Fruit fly (Drosophila melanogaster) whole organism, embryonic: ENCODE data around the gene kra.

ENCODE experiments used
- BtbVII ChIP-seq: fragments of 200-800 bp; sonication (Bioruptor generic); optimal IDR thresholded peaks from 3 replicates; lab custom pipeline; 2017; ENCODE audit warnings: missing biosample characterization, mild to moderate bottlenecking, missing genetic modification characterization
- CG11456 ChIP-seq: fragments of 200-800 bp; sonication (Bioruptor generic); IDR thresholded peaks from 3 replicates; pipeline ENCODE4 v1.3.6; 2022; ENCODE audit warnings: missing biosample characterization, missing genetic modification characterization
- CG11723 ChIP-seq: fragments of 200-800 bp; sonication (Bioruptor generic); optimal IDR thresholded peaks from 2 replicates; lab custom pipeline; 2017; ENCODE audit warnings: missing biosample characterization, mild to moderate bottlenecking, missing genetic modification characterization
- CG15073 ChIP-seq: fragments of 200-800 bp; sonication (Bioruptor generic); optimal IDR thresholded peaks from 2 replicates; lab custom pipeline; 2016; ENCODE audit warnings: missing biosample characterization, missing genetic modification characterization
- CG17328 ChIP-seq: fragments of 200-800 bp; sonication (Bioruptor generic); IDR thresholded peaks from 2 replicates; pipeline ENCODE4 v1.3.6; 2022; ENCODE audit warnings: missing biosample characterization, missing genetic modification characterization
- CG17568 ChIP-seq: fragments of 200-800 bp; sonication (Bioruptor generic); optimal IDR thresholded peaks from 2 replicates; lab custom pipeline; 2018; ENCODE audit warnings: missing biosample characterization, mild to moderate bottlenecking, missing genetic modification characterization, moderate library complexity
- CG2199 ChIP-seq: fragments of 200-800 bp; sonication (Bioruptor generic); IDR thresholded peaks from 3 replicates; pipeline ENCODE4 v1.3.6; 2022; ENCODE audit warnings: missing biosample characterization, missing genetic modification characterization
- CG2712 ChIP-seq: fragments of 200-800 bp; optimal IDR thresholded peaks from 3 replicates; lab custom pipeline; 2019; ENCODE audit warnings: missing biosample characterization, mild to moderate bottlenecking, missing genetic modification characterization, moderate library complexity
- CG32767 ChIP-seq: fragments of 200-800 bp; sonication (Bioruptor generic); IDR thresholded peaks from 2 replicates; pipeline ENCODE4 v1.3.6; 2022; ENCODE audit warnings: missing biosample characterization, missing genetic modification characterization
- CG34376 ChIP-seq: fragments of 200-800 bp; sonication (Bioruptor generic); optimal IDR thresholded peaks from 2 replicates; lab custom pipeline; 2018; ENCODE audit warnings: missing biosample characterization, mild to moderate bottlenecking, missing genetic modification characterization
- CG4424 ChIP-seq: fragments of 200-800 bp; sonication (Bioruptor generic); optimal IDR thresholded peaks from 3 replicates; lab custom pipeline; 2016; ENCODE audit warnings: missing biosample characterization, missing genetic modification characterization
- CG6175 ChIP-seq: fragments of 200-800 bp; sonication (Bioruptor generic); IDR thresholded peaks from 3 replicates; pipeline ENCODE4 v1.3.6; 2022; ENCODE audit warnings: missing biosample characterization, missing genetic modification characterization
- CG6791 ChIP-seq: fragments of 200-800 bp; sonication (Bioruptor generic); IDR thresholded peaks from 3 replicates; pipeline ENCODE4 v1.3.6; 2022; ENCODE audit warnings: missing biosample characterization, missing genetic modification characterization; ENCODE audit not compliant: partially characterized antibody
- CG7271 ChIP-seq: fragments of 200-800 bp; sonication (Bioruptor generic); optimal IDR thresholded peaks from 2 replicates; lab custom pipeline; 2018; ENCODE audit warnings: missing biosample characterization, mild to moderate bottlenecking, missing genetic modification characterization, moderate library complexity
- CG7839 ChIP-seq: fragments of 200-800 bp; sonication (Bioruptor generic); optimal IDR thresholded peaks from 3 replicates; lab custom pipeline; 2018; ENCODE audit warnings: missing biosample characterization, mild to moderate bottlenecking, missing genetic modification characterization, moderate library complexity
- CG8478 ChIP-seq: fragments of >200 bp; optimal IDR thresholded peaks from 2 replicates; lab custom pipeline; 2018
- CG9727 ChIP-seq: fragments of 200-800 bp; sonication (Bioruptor generic); optimal IDR thresholded peaks from 3 replicates; lab custom pipeline; 2017; ENCODE audit warnings: missing biosample characterization, mild to moderate bottlenecking, missing genetic modification characterization
- Dip2 ChIP-seq: fragments of 200-800 bp; sonication (Bioruptor generic); IDR thresholded peaks from 2 replicates; pipeline ENCODE4 v1.3.6; 2022; ENCODE audit warnings: missing biosample characterization, missing genetic modification characterization
- Elba2 ChIP-seq: fragments of 200-800 bp; sonication (Bioruptor generic); optimal IDR thresholded peaks from 3 replicates; lab custom pipeline; 2016; ENCODE audit warnings: missing biosample characterization, missing genetic modification characterization
- Fer3 ChIP-seq: fragments of 200-800 bp; sonication (Bioruptor generic); optimal IDR thresholded peaks from 2 replicates; lab custom pipeline; 2018; ENCODE audit warnings: missing biosample characterization, mild to moderate bottlenecking, missing genetic modification characterization, moderate library complexity
- GATAe ChIP-seq: fragments of 200-800 bp; sonication (Bioruptor generic); conservative IDR thresholded peaks from 2 replicates; pipeline ENCODE4 v1.3.6; 2022; ENCODE audit warnings: missing biosample characterization, missing genetic modification characterization
- Gug ChIP-seq: fragments of 200-800 bp; sonication (Bioruptor generic); IDR thresholded peaks from 4 replicates; pipeline ENCODE4 v1.3.6; 2022; ENCODE audit warnings: missing biosample characterization, missing genetic modification characterization
- HLHmδ ChIP-seq: fragments of 200-800 bp; sonication (Bioruptor generic); optimal IDR thresholded peaks from 2 replicates; lab custom pipeline; 2018; ENCODE audit warnings: missing biosample characterization, mild to moderate bottlenecking, missing genetic modification characterization, moderate library complexity
- Hey ChIP-seq: fragments of 200-800 bp; sonication (Bioruptor generic); optimal IDR thresholded peaks from 3 replicates; lab custom pipeline; 2018; ENCODE audit warnings: missing biosample characterization, mild to moderate bottlenecking, missing genetic modification characterization
- Sry-β ChIP-seq: fragments of 200-800 bp; sonication (Bioruptor generic); optimal IDR thresholded peaks from 2 replicates; lab custom pipeline; 2018; ENCODE audit warnings: missing biosample characterization, mild to moderate bottlenecking, missing genetic modification characterization, moderate library complexity
- Taf1 ChIP-seq: fragments of 200-800 bp; sonication (Bioruptor generic); IDR thresholded peaks from 2 replicates; pipeline ENCODE4 v1.3.6; 2022; ENCODE audit warnings: missing biosample characterization, missing genetic modification characterization
- bsh ChIP-seq, 2 experiments: fragments of 200-800 bp; sonication (Bioruptor generic); optimal IDR thresholded peaks; 2 replicates each; lab custom pipeline; 2017 to 2018; ENCODE audit warnings: mild to moderate bottlenecking in 2 of 2, missing biosample characterization in 2 of 2, missing genetic modification characterization in 2 of 2, moderate library complexity in 1 of 2
- cg ChIP-seq: fragments of 200-800 bp; sonication (Bioruptor generic); optimal IDR thresholded peaks from 3 replicates; lab custom pipeline; 2019; ENCODE audit warnings: missing biosample characterization, mild to moderate bottlenecking, missing genetic modification characterization, moderate library complexity
- gt ChIP-seq: fragments of 200-800 bp; sonication (Bioruptor generic); IDR thresholded peaks from 2 replicates; pipeline ENCODE4 v1.3.6; 2022; ENCODE audit warnings: missing biosample characterization, missing genetic modification characterization
- insv ChIP-seq, 2 experiments: fragments of 200-800 bp; sonication (Bioruptor generic); optimal IDR thresholded peaks; 3 replicates each; lab custom pipeline; 2016 to 2018; ENCODE audit warnings: missing biosample characterization in 2 of 2, missing genetic modification characterization in 2 of 2
- kni ChIP-seq: fragments of 200-800 bp; sonication (Bioruptor generic); optimal IDR thresholded peaks from 3 replicates; lab custom pipeline; 2017; ENCODE audit warnings: mild to moderate bottlenecking, missing biosample characterization, missing genetic modification reagents, missing genetic modification characterization
- knrl ChIP-seq: fragments of 200-800 bp; sonication (Bioruptor generic); IDR thresholded peaks from 3 replicates; pipeline ENCODE4 v1.3.6; 2022; ENCODE audit warnings: missing biosample characterization, missing genetic modification characterization; ENCODE audit not compliant: partially characterized antibody
- mirr ChIP-seq: fragments of 200-800 bp; sonication (Bioruptor generic); optimal IDR thresholded peaks from 3 replicates; lab custom pipeline; 2018; ENCODE audit warnings: missing biosample characterization, mild to moderate bottlenecking, missing genetic modification characterization
- onecut ChIP-seq: fragments of 200-800 bp; sonication (Bioruptor generic); IDR thresholded peaks from 2 replicates; pipeline ENCODE4 v1.3.6; 2022; ENCODE audit warnings: missing biosample characterization, missing genetic modification characterization
- otp ChIP-seq: fragments of 200-800 bp; sonication (Bioruptor generic); IDR thresholded peaks from 3 replicates; pipeline ENCODE4, ENCODE4 v1.3.6; 2022; ENCODE audit warnings: missing biosample characterization, missing genetic modification characterization
- sim ChIP-seq: fragments of 200-800 bp; sonication (Bioruptor generic); IDR thresholded peaks from 2 replicates; pipeline ENCODE4 v1.3.6; 2022; ENCODE audit warnings: missing biosample characterization, missing genetic modification characterization
- sug ChIP-seq: fragments of 200-800 bp; optimal IDR thresholded peaks from 2 replicates; lab custom pipeline; 2019; ENCODE audit warnings: missing biosample characterization, mild to moderate bottlenecking, missing genetic modification characterization, moderate library complexity
- tio ChIP-seq: fragments of 200-800 bp; sonication (Bioruptor generic); optimal IDR thresholded peaks from 2 replicates; lab custom pipeline; 2017; ENCODE audit warnings: missing biosample characterization, missing genetic modification characterization, inconsistent platforms
- twi ChIP-seq: fragments of 200-800 bp; optimal IDR thresholded peaks from 2 replicates; lab custom pipeline; 2019; ENCODE audit warnings: missing biosample characterization, mild to moderate bottlenecking, missing genetic modification characterization, moderate library complexity
- unpg ChIP-seq: fragments of 200-800 bp; sonication (Bioruptor generic); optimal IDR thresholded peaks from 3 replicates; lab custom pipeline; 2018; ENCODE audit warnings: missing biosample characterization, mild to moderate bottlenecking, missing genetic modification characterization, moderate library complexity

kra gene

DNA sequence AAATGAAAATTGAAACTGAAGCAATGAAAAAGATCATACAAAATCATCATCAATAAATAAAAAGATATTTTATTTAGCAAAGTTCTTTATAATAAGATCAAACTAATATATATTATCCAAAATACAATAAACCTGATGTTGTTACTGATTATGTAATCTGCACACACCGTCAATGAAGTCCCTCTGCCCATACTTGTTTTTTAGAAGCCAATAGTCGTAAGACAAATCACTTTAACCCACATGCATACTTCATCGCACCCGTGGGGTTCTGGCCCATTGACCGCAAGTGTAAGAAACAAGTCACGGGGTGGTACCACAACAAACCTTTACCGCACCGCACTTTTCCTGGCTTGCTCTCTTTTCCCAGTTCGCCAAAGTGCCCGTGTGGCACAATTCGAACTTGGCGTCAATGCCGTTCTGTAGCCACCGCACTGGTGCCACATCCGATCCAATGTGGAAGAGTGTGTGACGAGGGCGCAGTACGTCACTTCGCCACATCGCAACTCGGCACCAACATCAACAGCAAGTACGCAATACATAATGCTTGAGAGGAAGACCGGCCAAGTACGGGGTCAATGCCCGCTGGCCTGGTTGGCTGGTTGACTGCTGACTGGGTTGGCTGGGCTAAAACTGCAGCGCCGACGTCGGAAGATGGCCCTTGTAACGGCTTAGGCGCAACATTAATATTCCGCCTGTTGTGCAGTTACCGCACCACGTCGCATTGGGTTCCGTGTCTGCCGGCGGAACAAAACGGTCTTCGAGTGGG, 27.9 kb downstream of the kra start (continued):
- TF ChIP-seq unpg (GFP tag; lab: Kevin White, UChicago) (no peak), kni (GFP tag; lab: Kevin White, UChicago) (peak; percentile 26), tio (GFP tag; lab: Kevin White, UChicago) (no peak), CG8478 (lab: Kevin White, UChicago) (peak; percentile 67), CG15073 (GFP tag; lab: Kevin White, UChicago) (no peak), Sry-β (GFP tag; lab: Kevin White, UChicago) (no peak), knrl (GFP tag; lab: Robert Waterston, UW) (0 out of 3 replicates have a peak, but pooled peaks have one; percentile 22), CG17568 (GFP tag; lab: Kevin White, UChicago) (no peak), Gug (GFP tag; lab: Robert Waterston, UW) (no peak), CG2712 (tag; lab: Kevin White, UChicago) (no peak), Taf1 (GFP tag; lab: Robert Waterston, UW) (no peak), CG11456 (GFP tag; lab: Robert Waterston, UW) (0 out of 3 replicates have a peak, but pooled peaks have one; percentile 31), CG6791 (GFP tag; lab: Robert Waterston, UW) (no peak), CG17328 (GFP tag; lab: Robert Waterston, UW) (no peak), bsh (GFP tag; optimal IDR thresholded peaks at IDR 0.05; lab: Kevin White, UChicago) (peak in 1 of 2 experiments; percentile 22), sim (no peak)

DNA sequence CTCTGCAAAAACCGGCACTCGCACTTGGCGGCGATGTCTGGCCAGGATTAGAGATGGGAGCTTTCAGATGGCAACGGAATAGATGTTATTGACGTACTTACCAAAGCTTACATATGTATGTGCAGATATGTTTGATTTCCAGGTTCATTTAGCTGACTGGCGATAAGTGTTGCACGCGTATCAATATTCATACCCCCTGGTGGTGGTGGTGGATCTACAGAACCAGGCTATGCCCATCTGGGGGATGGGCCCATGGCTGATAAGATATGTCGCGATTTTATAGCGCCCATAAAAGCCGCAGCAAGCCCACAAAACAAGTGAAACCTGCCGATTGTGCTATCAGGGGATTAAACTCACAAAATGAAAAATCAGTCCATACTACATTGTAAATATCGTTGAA, 29.2 kb downstream of the kra start:
- TF ChIP-seq BtbVII (GFP tag; lab: Kevin White, UChicago) (peak; percentile 8), Dip2 (GFP tag; lab: Robert Waterston, UW) (no peak), GATAe (GFP tag; lab: Robert Waterston, UW) (peak; percentile 21; the same call in 1 of the 2 replicates), sug (peak; percentile 97), otp (GFP tag; lab: Robert Waterston, UW) (no peak), CG11723 (GFP tag; lab: Kevin White, UChicago) (no peak), mirr (GFP tag; lab: Kevin White, UChicago) (peak; percentile 6), CG34376 (GFP tag; lab: Kevin White, UChicago) (peak; percentile 9), Hey (tag; lab: Kevin White, UChicago) (peak; percentile 92)

DNA sequence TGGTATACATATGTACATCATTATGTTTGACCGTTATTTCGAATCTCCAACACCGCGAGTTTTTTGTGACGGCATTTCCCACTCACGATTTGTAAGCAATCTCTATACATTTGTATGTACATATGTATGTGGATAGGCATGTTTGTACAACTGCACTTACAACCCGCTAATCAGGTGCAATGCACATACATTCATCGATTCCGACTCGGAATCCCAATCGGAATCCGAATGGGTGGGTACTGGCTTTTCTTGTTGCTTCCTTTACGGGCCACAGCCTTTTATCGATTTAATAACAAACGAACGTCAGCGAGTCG, 29.5 kb downstream of the kra start:
- TF ChIP-seq CG9727 (GFP tag; lab: Kevin White, UChicago) (no peak), CG17328 (GFP tag; lab: Robert Waterston, UW) (0 out of 2 replicates have a peak, but pooled peaks have one; percentile 1), twi (tag; lab: Kevin White, UChicago) (peak; percentile 68), CG4424 (GFP tag; lab: Kevin White, UChicago) (no peak), Fer3 (tag; lab: Kevin White, UChicago) (no peak), CG7839 (no peak), gt (GFP tag; lab: Robert Waterston, UW) (no peak), Elba2 (GFP tag; lab: Kevin White, UChicago) (peak; percentile 21), CG2199 (GFP tag; lab: Robert Waterston, UW) (0 out of 3 replicates have a peak, but pooled peaks have one; percentile 24), CG6175 (GFP tag; lab: Robert Waterston, UW) (no peak), CG32767 (peak; percentile 7; the same call in 1 of the 2 replicates), CG11723 (GFP tag; lab: Kevin White, UChicago) (no peak), CG7271 (tag; lab: Kevin White, UChicago) (no peak), HLHmδ (GFP tag; lab: Kevin White, UChicago) (no peak), onecut (GFP tag; lab: Robert Waterston, UW) (peak; percentile 41), insv (GFP tag; optimal IDR thresholded peaks at IDR 0.05; lab: Kevin White, UChicago) (peak; percentile 17 to 85), cg (GFP tag; lab: Kevin White, UChicago) (peak; percentile 14)
